Worm (Caenorhabditis elegans) whole organism, L3 larva: ENCODE data around the gene F53A9.1.

Experiments
- R02D3.7 ChIP-seq: fragments of 150-350 bp; optimal IDR thresholded peaks from 2 replicates; lab custom pipeline; 2014; ENCODE audit warnings: missing biosample characterization, missing genetic modification characterization
- ZK546.5 ChIP-seq: sonication (generic microtip); optimal IDR thresholded peaks from 2 replicates; lab custom pipeline; 2017; ENCODE audit warnings: missing biosample characterization, missing genetic modification characterization
- ama-1 ChIP-seq: fragments of 150-350 bp; optimal IDR thresholded peaks from 2 replicates; lab custom pipeline; 2018
- ceh-82 ChIP-seq: fragments of 150-350 bp; optimal IDR thresholded peaks from 2 replicates; lab custom pipeline; 2014; ENCODE audit warnings: missing biosample characterization, missing genetic modification characterization
- ceh-9 ChIP-seq: sonication (generic microtip); optimal IDR thresholded peaks from 2 replicates; lab custom pipeline; 2018; ENCODE audit warnings: missing biosample characterization, missing genetic modification characterization
- egl-27 ChIP-seq: sonication (generic microtip); optimal IDR thresholded peaks from 4 replicates; lab custom pipeline; 2017; ENCODE audit warnings: missing biosample characterization, missing genetic modification reagents, missing genetic modification characterization
- egl-5 ChIP-seq: fragments of 150-350 bp; optimal IDR thresholded peaks from 2 replicates; lab custom pipeline; 2017; ENCODE audit warnings: missing biosample characterization, missing genetic modification reagents, missing genetic modification characterization, inconsistent platforms
- elt-1 ChIP-seq: fragments of 150-350 bp; optimal IDR thresholded peaks from 2 replicates; lab custom pipeline; 2014; ENCODE audit warnings: missing biosample characterization, missing genetic modification characterization
- elt-2 ChIP-seq: sonication (generic microtip); optimal IDR thresholded peaks from 2 replicates; lab custom pipeline; 2016; ENCODE audit warnings: missing genetic modification reagents, mild to moderate bottlenecking, missing genetic modification characterization, missing compliant biosample characterization
- elt-3 ChIP-seq, 3 experiments: fragments of 150-350 bp in 1 of 3; sonication (generic microtip) in 2 of 3; optimal IDR thresholded peaks; 2 replicates in 2 of 3; 4 replicates in 1 of 3; lab custom pipeline; 2014 to 2017; ENCODE audit warnings: missing biosample characterization in 3 of 3, missing genetic modification characterization in 3 of 3
- eor-1 ChIP-seq, 2 experiments: fragments of 150-350 bp; optimal IDR thresholded peaks; 2 replicates each; lab custom pipeline; 2014 to 2018; ENCODE audit warnings: missing biosample characterization in 2 of 2, missing genetic modification characterization in 2 of 2
- fkh-10 ChIP-seq: sonication (generic microtip); optimal IDR thresholded peaks from 2 replicates; lab custom pipeline; 2017; ENCODE audit warnings: missing biosample characterization, missing genetic modification reagents, missing genetic modification characterization
- fkh-2 ChIP-seq: fragments of 150-350 bp; optimal IDR thresholded peaks from 2 replicates; lab custom pipeline; 2014; ENCODE audit warnings: missing biosample characterization, missing genetic modification reagents, missing genetic modification characterization
- fos-1 ChIP-seq: fragments of 150-350 bp; optimal IDR thresholded peaks from 2 replicates; lab custom pipeline; 2014; ENCODE audit warnings: missing biosample characterization, missing genetic modification characterization
- hmg-11 ChIP-seq: sonication (generic microtip); optimal IDR thresholded peaks from 2 replicates; lab custom pipeline; 2016; ENCODE audit warnings: missing genetic modification characterization, missing compliant biosample characterization
- jun-1 ChIP-seq: fragments of 150-350 bp; optimal IDR thresholded peaks from 2 replicates; lab custom pipeline; 2014; ENCODE audit warnings: missing biosample characterization, missing genetic modification reagents, missing genetic modification characterization
- lin-39 ChIP-seq: fragments of 150-350 bp; optimal IDR thresholded peaks from 2 replicates; lab custom pipeline; 2018; ENCODE audit warnings: missing biosample characterization, missing genetic modification reagents, missing genetic modification characterization
- lsy-12 ChIP-seq: sonication (generic microtip); optimal IDR thresholded peaks from 2 replicates; lab custom pipeline; 2016; ENCODE audit warnings: mild to moderate bottlenecking, missing genetic modification characterization, missing compliant biosample characterization
- mdl-1 ChIP-seq: fragments of 150-350 bp; optimal IDR thresholded peaks from 2 replicates; lab custom pipeline; 2014; ENCODE audit warnings: missing biosample characterization, missing genetic modification characterization
- mml-1 ChIP-seq: fragments of 150-350 bp; sonication (generic microtip); optimal IDR thresholded peaks from 3 replicates; lab custom pipeline; 2014; ENCODE audit warnings: missing biosample characterization, missing genetic modification characterization
- nfya-1 ChIP-seq: sonication (generic microtip); optimal IDR thresholded peaks from 2 replicates; lab custom pipeline; 2017; ENCODE audit warnings: missing genetic modification characterization, mild to moderate bottlenecking, missing compliant biosample characterization, antibody characterized with exemption, moderate library complexity; ENCODE audit not compliant: insufficient read depth
- nhr-11 ChIP-seq: fragments of 150-350 bp; optimal IDR thresholded peaks from 2 replicates; lab custom pipeline; 2014; ENCODE audit warnings: missing biosample characterization, missing genetic modification characterization
- nhr-12 ChIP-seq: fragments of 150-350 bp; optimal IDR thresholded peaks from 2 replicates; lab custom pipeline; 2014; ENCODE audit warnings: missing biosample characterization, missing genetic modification characterization
- nhr-237 ChIP-seq: fragments of 150-350 bp; optimal IDR thresholded peaks from 2 replicates; lab custom pipeline; 2014; ENCODE audit warnings: missing biosample characterization, missing genetic modification characterization
- nhr-25 ChIP-seq: sonication (generic microtip); optimal IDR thresholded peaks from 2 replicates; lab custom pipeline; 2017; ENCODE audit warnings: missing biosample characterization, missing genetic modification characterization
- nhr-28 ChIP-seq: fragments of 150-350 bp; optimal IDR thresholded peaks from 2 replicates; lab custom pipeline; 2014; ENCODE audit warnings: missing biosample characterization, missing genetic modification characterization
- nhr-43 ChIP-seq: sonication (generic microtip); optimal IDR thresholded peaks from 2 replicates; lab custom pipeline; 2016; ENCODE audit warnings: mild to moderate bottlenecking, missing genetic modification characterization, missing compliant biosample characterization; ENCODE audit not compliant: poor library complexity, severe bottlenecking
- nhr-67 ChIP-seq: fragments of 150-350 bp; optimal IDR thresholded peaks from 2 replicates; lab custom pipeline; 2014; ENCODE audit warnings: missing biosample characterization, missing genetic modification characterization
- nhr-77 ChIP-seq: fragments of 150-350 bp; optimal IDR thresholded peaks from 2 replicates; lab custom pipeline; 2014; ENCODE audit warnings: missing biosample characterization, missing genetic modification characterization
- pha-4 ChIP-seq: fragments of 150-350 bp; optimal IDR thresholded peaks from 2 replicates; lab custom pipeline; 2014; ENCODE audit warnings: missing biosample characterization, missing genetic modification reagents, missing genetic modification characterization
- pqm-1 ChIP-seq: fragments of 150-350 bp; optimal IDR thresholded peaks from 2 replicates; lab custom pipeline; 2017; ENCODE audit warnings: missing biosample characterization, missing genetic modification characterization, inconsistent platforms
- sea-2 ChIP-seq: fragments of 150-350 bp; sonication (generic microtip); optimal IDR thresholded peaks from 4 replicates; lab custom pipeline; 2014; ENCODE audit warnings: missing biosample characterization, missing genetic modification reagents, missing genetic modification characterization
- skn-1 ChIP-seq: fragments of 150-350 bp; optimal IDR thresholded peaks from 2 replicates; lab custom pipeline; 2014; ENCODE audit warnings: missing biosample characterization, missing genetic modification characterization
- tbx-2 ChIP-seq: sonication (generic microtip); optimal IDR thresholded peaks from 2 replicates; lab custom pipeline; 2016; ENCODE audit warnings: mild to moderate bottlenecking, missing genetic modification characterization, missing compliant biosample characterization
- unc-39 ChIP-seq: sonication (generic microtip); optimal IDR thresholded peaks from 4 replicates; lab custom pipeline; 2017; ENCODE audit warnings: missing biosample characterization, missing genetic modification characterization
- unc-62 ChIP-seq: fragments of 150-350 bp; sonication (generic microtip); optimal IDR thresholded peaks from 4 replicates; lab custom pipeline; 2014; ENCODE audit warnings: missing biosample characterization, missing genetic modification reagents, missing genetic modification characterization
- zag-1 ChIP-seq: fragments of 150-350 bp; optimal IDR thresholded peaks from 2 replicates; lab custom pipeline; 2014; ENCODE audit warnings: missing biosample characterization, missing genetic modification characterization
- ztf-11 ChIP-seq: fragments of 150-350 bp; optimal IDR thresholded peaks from 2 replicates; lab custom pipeline; 2014; ENCODE audit warnings: missing biosample characterization, missing genetic modification characterization
- ztf-4 ChIP-seq: fragments of 150-350 bp; optimal IDR thresholded peaks from 2 replicates; lab custom pipeline; 2014; ENCODE audit warnings: missing biosample characterization, missing genetic modification characterization

Gene F53A9.1

DNA sequence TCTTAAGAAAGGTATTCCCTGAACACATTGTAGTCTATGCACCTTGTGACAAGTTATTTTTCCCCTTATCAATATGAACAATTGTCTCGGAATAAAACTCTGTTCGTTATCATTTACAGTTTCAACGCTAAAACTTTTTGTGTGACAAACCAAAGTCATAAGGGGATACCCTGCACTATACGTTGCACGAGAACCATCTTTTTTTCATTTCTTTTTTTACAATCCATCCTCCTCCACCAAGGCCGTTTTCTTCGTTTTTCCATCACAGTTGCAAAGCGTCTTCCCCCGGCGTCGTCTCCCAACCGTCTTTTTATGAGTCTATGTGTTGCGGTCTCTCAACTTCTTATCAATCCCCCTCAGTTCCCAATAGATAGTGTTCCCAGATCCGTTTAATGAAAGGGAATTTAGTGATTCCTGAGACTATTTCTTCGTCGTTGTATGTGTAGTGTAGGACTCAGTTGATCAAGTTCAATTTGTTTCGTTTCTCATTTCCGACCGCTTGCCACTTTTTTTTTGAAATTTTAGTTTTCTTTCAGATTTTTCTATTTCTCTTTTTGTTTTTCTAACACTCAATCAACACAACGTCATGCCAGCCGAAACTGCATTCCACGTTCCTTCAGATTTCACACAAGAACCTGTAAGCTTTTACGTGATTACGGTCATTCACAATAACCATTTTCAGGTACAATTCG is 35.2 kb upstream of the F53A9.1 start:
- TF ChIP-seq mml-1 (tag; lab: Kevin White, UChicago), result no peak
- TF ChIP-seq fos-1 (tag; lab: Kevin White, UChicago), result no peak
- TF ChIP-seq skn-1, result no peak
- TF ChIP-seq R02D3.7 (tag; lab: Kevin White, UChicago), result no peak
- TF ChIP-seq nhr-11, result no peak
- no peak for TF ChIP-seq unc-39 (tag; lab: Kevin White, UChicago)
- no peak for TF ChIP-seq ceh-82
- no peak for TF ChIP-seq egl-5 (tag; lab: Kevin White, UChicago)
- TF ChIP-seq ceh-9 (tag; lab: Kevin White, UChicago), result no peak
- TF ChIP-seq egl-27, result no peak
- no peak for TF ChIP-seq lsy-12 (tag; lab: Kevin White, UChicago)
- no peak for TF ChIP-seq unc-62 (GFP tag; lab: Kevin White, UChicago)
- TF ChIP-seq mdl-1 (tag; lab: Kevin White, UChicago), result peak; percentile 56
- peak; percentile 84 for TF ChIP-seq elt-2 (tag; lab: Kevin White, UChicago)
- TF ChIP-seq lin-39 (tag; lab: Kevin White, UChicago), result no peak
- no peak for TF ChIP-seq fkh-10 (GFP tag; lab: Kevin White, UChicago)
- no peak for TF ChIP-seq nhr-12 (tag; lab: Kevin White, UChicago)
- TF ChIP-seq zag-1 (tag; lab: Kevin White, UChicago), result no peak
- no peak for TF ChIP-seq elt-1 (tag; lab: Kevin White, UChicago)
- no peak for TF ChIP-seq nhr-43 (tag; lab: Kevin White, UChicago)
- no peak for TF ChIP-seq ZK546.5
- peak; percentile 38 for TF ChIP-seq jun-1
- TF ChIP-seq elt-3 (tag; optimal IDR thresholded peaks at IDR 0.05; lab: Kevin White, UChicago), result peak in 1 of 3 experiments; percentile 58
- no peak for TF ChIP-seq nhr-237 (tag; lab: Kevin White, UChicago)
- no peak for TF ChIP-seq sea-2
- TF ChIP-seq fkh-2 (tag; lab: Kevin White, UChicago), result no peak
- peak; percentile 21 for TF ChIP-seq nhr-25 (tag; lab: Kevin White, UChicago)
- no peak for TF ChIP-seq hmg-11 (tag; lab: Kevin White, UChicago)
- no peak for TF ChIP-seq ama-1 (lab: Kevin White, UChicago)
- no peak for TF ChIP-seq tbx-2 (tag; lab: Kevin White, UChicago)
- TF ChIP-seq ztf-4 (tag; lab: Kevin White, UChicago), result no peak
- TF ChIP-seq nfya-1 (tag; lab: Kevin White, UChicago), result no peak
- no peak for TF ChIP-seq nhr-67
- peak; percentile 34 for TF ChIP-seq pha-4 (tag; lab: Kevin White, UChicago)
- no peak for TF ChIP-seq eor-1 (tag; optimal IDR thresholded peaks at IDR 0.05; lab: Kevin White, UChicago)
- peak; percentile 70 for TF ChIP-seq pqm-1 (tag; lab: Kevin White, UChicago)
- TF ChIP-seq nhr-77 (tag; lab: Kevin White, UChicago), result no peak

DNA sequence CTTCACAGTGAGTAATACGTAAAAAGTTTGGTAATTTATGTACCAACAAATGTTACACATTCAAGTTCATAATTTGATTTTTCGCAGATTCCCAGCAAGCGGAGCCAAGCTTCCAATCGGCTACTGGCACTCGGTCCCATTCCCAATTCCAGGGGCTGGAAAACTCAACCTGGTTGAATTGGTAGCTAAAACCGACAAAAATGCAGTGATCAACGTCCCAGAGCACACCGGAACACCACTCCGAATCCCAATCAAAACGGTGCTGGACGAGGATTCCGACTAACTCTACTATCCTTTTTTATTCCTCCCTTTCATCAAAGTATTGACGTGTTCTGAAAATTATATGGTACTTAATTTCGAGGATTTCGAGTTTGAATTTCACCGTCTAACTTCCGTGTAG is 34.1 kb upstream of the F53A9.1 start:
- TF ChIP-seq fkh-10 (GFP tag; lab: Kevin White, UChicago) (no peak), sea-2 (no peak), ztf-11 (tag; lab: Kevin White, UChicago) (no peak), nhr-25 (tag; lab: Kevin White, UChicago) (no peak), elt-2 (tag; lab: Kevin White, UChicago) (no peak), nhr-11 (no peak), mdl-1 (tag; lab: Kevin White, UChicago) (no peak), zag-1 (tag; lab: Kevin White, UChicago) (no peak), nhr-28 (tag; lab: Kevin White, UChicago) (no peak), jun-1 (no peak), ZK546.5 (no peak)

DNA sequence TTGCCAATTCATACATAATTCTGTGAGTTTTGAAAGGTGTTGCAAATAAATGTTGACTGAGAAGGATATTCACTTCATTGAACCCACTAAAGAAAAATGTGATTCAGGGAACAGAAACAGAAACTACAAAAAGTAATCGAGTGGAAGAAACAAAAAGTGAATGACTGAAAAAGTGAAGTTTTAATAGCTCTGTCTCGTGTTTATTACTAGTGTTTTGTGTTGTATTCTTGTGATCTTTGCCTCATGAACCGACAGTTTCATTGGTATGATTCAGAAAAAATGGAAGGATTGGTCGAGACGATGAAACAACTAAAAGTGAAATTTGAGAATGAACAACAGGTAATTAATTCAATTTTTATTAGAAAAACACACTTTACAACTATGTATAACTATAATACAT is 33.5 kb upstream of the F53A9.1 start:
- TF ChIP-seq elt-2 (tag; lab: Kevin White, UChicago) (peak; percentile 7), elt-3 (tag; optimal IDR thresholded peaks at IDR 0.05; lab: Kevin White, UChicago) (no peak), pqm-1 (tag; lab: Kevin White, UChicago) (peak; percentile 39)
